Fruit fly (Drosophila melanogaster) whole organism, embryonic: ENCODE data around the gene ETHR.

Source experiments
- Aef1 ChIP-seq: fragments of 200-800 bp; sonication (Bioruptor generic); IDR thresholded peaks from 3 replicates; pipeline ENCODE4 v1.3.6; 2022; ENCODE audit warnings: missing biosample characterization, missing genetic modification characterization
- Atf6 ChIP-seq: fragments of 200-800 bp; sonication (Bioruptor generic); IDR thresholded peaks from 2 replicates; pipeline ENCODE4 v1.3.6; 2022; ENCODE audit warnings: missing biosample characterization, missing genetic modification characterization
- B-H1 ChIP-seq: fragments of 200-800 bp; sonication (Bioruptor generic); IDR thresholded peaks from 3 replicates; pipeline ENCODE4 v1.3.6; 2022; ENCODE audit warnings: missing biosample characterization, missing genetic modification characterization
- CG10209 ChIP-seq: fragments of 200-800 bp; sonication (Bioruptor generic); optimal IDR thresholded peaks from 3 replicates; lab custom pipeline; 2017; ENCODE audit warnings: missing biosample characterization, mild to moderate bottlenecking, missing genetic modification characterization, missing genetic modification reagents
- CG10366 ChIP-seq: fragments of 200-800 bp; sonication (Bioruptor generic); IDR thresholded peaks from 2 replicates; pipeline ENCODE4 v1.3.6; 2022; ENCODE audit warnings: missing biosample characterization, missing genetic modification characterization
- CG11456 ChIP-seq: fragments of 200-800 bp; sonication (Bioruptor generic); IDR thresholded peaks from 3 replicates; pipeline ENCODE4 v1.3.6; 2022; ENCODE audit warnings: missing biosample characterization, missing genetic modification characterization
- CG1233 ChIP-seq: fragments of 200-800 bp; sonication (Bioruptor generic); optimal IDR thresholded peaks from 4 replicates; lab custom pipeline; 2018; ENCODE audit warnings: missing biosample characterization, mild to moderate bottlenecking, missing genetic modification characterization
- CG13894 ChIP-seq: fragments of 200-800 bp; sonication (Bioruptor generic); optimal IDR thresholded peaks from 3 replicates; lab custom pipeline; 2018; ENCODE audit warnings: missing biosample characterization, mild to moderate bottlenecking, missing genetic modification characterization, moderate library complexity
- CG15514 ChIP-seq: fragments of 200-800 bp; sonication (Bioruptor generic); optimal IDR thresholded peaks from 3 replicates; lab custom pipeline; 2017; ENCODE audit warnings: missing biosample characterization, missing genetic modification characterization, mild to moderate bottlenecking, moderate library complexity, missing genetic modification reagents
- CG17568 ChIP-seq: fragments of 200-800 bp; sonication (Bioruptor generic); optimal IDR thresholded peaks from 2 replicates; lab custom pipeline; 2018; ENCODE audit warnings: missing biosample characterization, mild to moderate bottlenecking, missing genetic modification characterization, moderate library complexity
- CG2120 ChIP-seq: fragments of 200-800 bp; sonication (Bioruptor generic); optimal IDR thresholded peaks from 3 replicates; lab custom pipeline; 2016; ENCODE audit warnings: missing biosample characterization, missing genetic modification characterization
- CG2199 ChIP-seq: fragments of 200-800 bp; sonication (Bioruptor generic); IDR thresholded peaks from 3 replicates; pipeline ENCODE4 v1.3.6; 2022; ENCODE audit warnings: missing biosample characterization, missing genetic modification characterization
- CG32772 ChIP-seq: fragments of 200-800 bp; sonication (Bioruptor generic); IDR thresholded peaks from 2 replicates; pipeline ENCODE4 v1.3.6; 2022; ENCODE audit warnings: missing biosample characterization, missing genetic modification characterization
- CG3995 ChIP-seq: fragments of 200-800 bp; sonication (Bioruptor generic); optimal IDR thresholded peaks from 3 replicates; lab custom pipeline; 2016; ENCODE audit warnings: missing biosample characterization, missing genetic modification characterization
- CG6175 ChIP-seq: fragments of 200-800 bp; sonication (Bioruptor generic); IDR thresholded peaks from 3 replicates; pipeline ENCODE4 v1.3.6; 2022; ENCODE audit warnings: missing biosample characterization, missing genetic modification characterization
- CG6272 ChIP-seq: fragments of 200-800 bp; sonication (Bioruptor generic); IDR thresholded peaks from 2 replicates; pipeline ENCODE4 v1.3.6; 2022; ENCODE audit warnings: missing biosample characterization, missing genetic modification characterization
- CG6654 ChIP-seq: fragments of 200-800 bp; sonication (Bioruptor generic); optimal IDR thresholded peaks from 2 replicates; lab custom pipeline; 2017; ENCODE audit warnings: missing biosample characterization, mild to moderate bottlenecking, missing genetic modification characterization
- CG6813 ChIP-seq: fragments of 200-800 bp; sonication (Bioruptor generic); optimal IDR thresholded peaks from 2 replicates; lab custom pipeline; 2017; ENCODE audit warnings: missing biosample characterization, missing genetic modification characterization, mild to moderate bottlenecking, moderate library complexity, missing genetic modification reagents
- CG8290 ChIP-seq, 3 experiments: fragments of 200-800 bp; sonication (Bioruptor generic); optimal IDR thresholded peaks; 2 replicates each; lab custom pipeline; 2016 to 2019; ENCODE audit warnings: missing biosample characterization in 3 of 3, missing genetic modification characterization in 3 of 3, mild to moderate bottlenecking in 2 of 3, moderate library complexity in 1 of 3
- CG9727 ChIP-seq: fragments of 200-800 bp; sonication (Bioruptor generic); optimal IDR thresholded peaks from 3 replicates; lab custom pipeline; 2017; ENCODE audit warnings: missing biosample characterization, mild to moderate bottlenecking, missing genetic modification characterization
- CG9797 ChIP-seq: fragments of 200-800 bp; sonication (Bioruptor generic); optimal IDR thresholded peaks from 3 replicates; lab custom pipeline; 2018; ENCODE audit warnings: missing biosample characterization, mild to moderate bottlenecking, missing genetic modification characterization
- Deaf1 ChIP-seq: fragments of 200-800 bp; optimal IDR thresholded peaks from 3 replicates; lab custom pipeline; 2019; ENCODE audit warnings: missing biosample characterization, mild to moderate bottlenecking, missing genetic modification characterization, moderate library complexity
- Drgx ChIP-seq: fragments of 200-800 bp; sonication (Bioruptor generic); IDR thresholded peaks from 2 replicates; pipeline ENCODE4 v1.3.6; 2022; ENCODE audit warnings: missing biosample characterization, missing genetic modification characterization
- HLH54F ChIP-seq: fragments of 200-800 bp; sonication (Bioruptor generic); optimal IDR thresholded peaks from 3 replicates; lab custom pipeline; 2016; ENCODE audit warnings: missing biosample characterization, missing genetic modification characterization
- Hey ChIP-seq: fragments of 200-800 bp; sonication (Bioruptor generic); optimal IDR thresholded peaks from 3 replicates; lab custom pipeline; 2018; ENCODE audit warnings: missing biosample characterization, mild to moderate bottlenecking, missing genetic modification characterization
- Ssrp ChIP-seq: fragments of 200-800 bp; sonication (Bioruptor generic); optimal IDR thresholded peaks from 2 replicates; lab custom pipeline; 2018; ENCODE audit warnings: missing biosample characterization, mild to moderate bottlenecking, missing genetic modification characterization, moderate library complexity
- Trl ChIP-seq, 3 experiments: fragments of >200 bp in 2 of 3; fragments of 200-800 bp in 1 of 3; sonication (Bioruptor generic) in 1 of 3; optimal IDR thresholded peaks; 2 replicates in 1 of 3; 3 replicates in 2 of 3; lab custom pipeline; 2016 to 2017; ENCODE audit warnings: missing biosample characterization in 1 of 3, missing genetic modification characterization in 1 of 3
- Xrp1 ChIP-seq: fragments of 200-800 bp; sonication (Bioruptor generic); IDR thresholded peaks from 2 replicates; pipeline ENCODE4 v1.3.6; 2022; ENCODE audit warnings: missing biosample characterization, missing genetic modification characterization
- al ChIP-seq: fragments of 200-800 bp; sonication (Bioruptor generic); IDR thresholded peaks from 2 replicates; pipeline ENCODE4 v1.3.6; 2022; ENCODE audit warnings: missing biosample characterization, missing genetic modification characterization
- amos ChIP-seq: fragments of 200-800 bp; sonication (Bioruptor generic); IDR thresholded peaks from 2 replicates; pipeline ENCODE4 v1.3.6; 2022; ENCODE audit warnings: missing biosample characterization, missing genetic modification characterization; ENCODE audit not compliant: partially characterized antibody
- ato ChIP-seq: fragments of 200-800 bp; sonication (Bioruptor generic); IDR thresholded peaks from 2 replicates; pipeline ENCODE4 v1.3.6; 2022; ENCODE audit warnings: missing biosample characterization, missing genetic modification characterization; ENCODE audit not compliant: partially characterized antibody
- chinmo ChIP-seq: fragments of 200-800 bp; sonication (Bioruptor generic); IDR thresholded peaks from 4 replicates; pipeline ENCODE4 v1.3.6; 2022; ENCODE audit warnings: missing biosample characterization, missing genetic modification characterization; ENCODE audit not compliant: partially characterized antibody
- ci ChIP-seq: fragments of 200-800 bp; sonication (Bioruptor generic); IDR thresholded peaks from 3 replicates; pipeline ENCODE4 v1.3.6; 2022; ENCODE audit warnings: missing biosample characterization, missing genetic modification characterization
- crol ChIP-seq: fragments of 200-800 bp; sonication (Bioruptor generic); IDR thresholded peaks from 2 replicates; pipeline ENCODE4 v1.3.6; 2022; ENCODE audit warnings: missing biosample characterization, missing genetic modification characterization
- ftz-f1 ChIP-seq: fragments of 200-800 bp; sonication (Bioruptor generic); optimal IDR thresholded peaks from 2 replicates; lab custom pipeline; 2016; ENCODE audit warnings: missing biosample characterization, missing genetic modification characterization
- jing ChIP-seq: fragments of 200-800 bp; sonication (Bioruptor generic); optimal IDR thresholded peaks from 2 replicates; lab custom pipeline; 2018; ENCODE audit warnings: missing biosample characterization, mild to moderate bottlenecking, missing genetic modification characterization
- ken ChIP-seq: fragments of 200-800 bp; sonication (Bioruptor generic); IDR thresholded peaks from 3 replicates; pipeline ENCODE4 v1.3.6; 2022; ENCODE audit warnings: missing biosample characterization, missing genetic modification characterization
- lab ChIP-seq: fragments of 200-800 bp; sonication (Bioruptor generic); optimal IDR thresholded peaks from 3 replicates; lab custom pipeline; 2017; ENCODE audit warnings: missing biosample characterization, missing genetic modification characterization, mild to moderate bottlenecking, moderate library complexity, missing genetic modification reagents
- nau ChIP-seq: fragments of 200-800 bp; sonication (Bioruptor generic); optimal IDR thresholded peaks from 3 replicates; lab custom pipeline; 2017; ENCODE audit warnings: missing biosample characterization, mild to moderate bottlenecking, missing genetic modification characterization, missing genetic modification reagents
- odd ChIP-seq: fragments of 200-800 bp; sonication (Bioruptor generic); optimal IDR thresholded peaks from 2 replicates; lab custom pipeline; 2017; ENCODE audit warnings: missing biosample characterization, mild to moderate bottlenecking, missing genetic modification characterization
- org-1 ChIP-seq: fragments of 200-800 bp; sonication (Bioruptor generic); optimal IDR thresholded peaks from 2 replicates; lab custom pipeline; 2017; ENCODE audit warnings: missing biosample characterization, missing genetic modification characterization
- pan ChIP-seq, 4 experiments: fragments of >200 bp in 3 of 4; fragments of 200-800 bp in 1 of 4; sonication (Bioruptor generic) in 1 of 4; optimal IDR thresholded peaks in 3 of 4; IDR thresholded peaks in 1 of 4; 2 replicates each; pipeline versions ENCODE4 v1.3.6 to Lab custom; 2017 to 2022; ENCODE audit warnings: missing biosample characterization in 2 of 4, missing genetic modification characterization in 2 of 4, mixed read lengths in 1 of 4
- repo ChIP-seq: fragments of 200-800 bp; sonication (Bioruptor generic); optimal IDR thresholded peaks from 2 replicates; lab custom pipeline; 2016; ENCODE audit warnings: missing biosample characterization, missing genetic modification characterization
- rib ChIP-seq: fragments of 200-800 bp; sonication (Bioruptor generic); IDR thresholded peaks from 2 replicates; pipeline ENCODE4 v1.3.6; 2022; ENCODE audit warnings: missing biosample characterization, missing genetic modification characterization
- slou ChIP-seq: fragments of 200-800 bp; sonication (Bioruptor generic); optimal IDR thresholded peaks from 3 replicates; lab custom pipeline; 2016; ENCODE audit warnings: missing biosample characterization, missing genetic modification characterization
- so ChIP-seq: fragments of 200-800 bp; sonication (Bioruptor generic); IDR thresholded peaks from 3 replicates; pipeline ENCODE4 v1.3.6; 2022; ENCODE audit warnings: missing biosample characterization, missing genetic modification characterization
- sug ChIP-seq: fragments of 200-800 bp; optimal IDR thresholded peaks from 2 replicates; lab custom pipeline; 2019; ENCODE audit warnings: missing biosample characterization, mild to moderate bottlenecking, missing genetic modification characterization, moderate library complexity
- tio ChIP-seq: fragments of 200-800 bp; sonication (Bioruptor generic); optimal IDR thresholded peaks from 2 replicates; lab custom pipeline; 2017; ENCODE audit warnings: missing biosample characterization, missing genetic modification characterization, inconsistent platforms

Gene ETHR

dm6 chr3R:21246492-21247061 lies at the start of gene ETHR (continued):
- 0 out of 2 replicates have a peak, but pooled peaks have one; percentile 30 for TF ChIP-seq al (GFP tag; lab: Robert Waterston, UW)
- TF ChIP-seq Atf6 (GFP tag; lab: Robert Waterston, UW) = peak; percentile 75
- TF ChIP-seq so (GFP tag; lab: Robert Waterston, UW) = peak; percentile 77; the same call in 2 of the 3 replicates
- TF ChIP-seq CG15514 (GFP tag; lab: Kevin White, UChicago) = peak; percentile 45
- no peak for TF ChIP-seq Ssrp (tag; lab: Kevin White, UChicago)
- TF ChIP-seq HLH54F = no peak
- peak; percentile 21 for TF ChIP-seq Hey (tag; lab: Kevin White, UChicago)
- TF ChIP-seq CG9727 = peak; percentile 47
- TF ChIP-seq slou (GFP tag; lab: Kevin White, UChicago) = no peak
- no peak for TF ChIP-seq jing (GFP tag; lab: Kevin White, UChicago)
- TF ChIP-seq CG6272 = no peak
- TF ChIP-seq CG8290 (GFP tag; optimal IDR thresholded peaks at IDR 0.05; lab: Kevin White, UChicago) = no peak
- peak in 1 of 2 experiments; percentile 77 for TF ChIP-seq CG8290 (tag; optimal IDR thresholded peaks at IDR 0.05; lab: Kevin White, UChicago)
- peak; percentile 31; the same call in 1 of the 3 replicates for TF ChIP-seq ci (GFP tag; lab: Robert Waterston, UW)
- peak; percentile 73; the same call in 2 of the 3 replicates for TF ChIP-seq CG11456
- peak; percentile 87 for TF ChIP-seq lab
- TF ChIP-seq rib (GFP tag; lab: Robert Waterston, UW) = peak; percentile 80
- 0 out of 3 replicates have a peak, but pooled peaks have one; percentile 31 for TF ChIP-seq CG6175 (GFP tag; lab: Robert Waterston, UW)
- peak; percentile 80 for TF ChIP-seq ftz-f1 (GFP tag; lab: Kevin White, UChicago)
- TF ChIP-seq CG9797 = no peak
- peak; percentile 51 for TF ChIP-seq Deaf1 (tag; lab: Kevin White, UChicago)
- peak; percentile 53 for TF ChIP-seq Drgx (GFP tag; lab: Robert Waterston, UW)
- peak; percentile 84 for TF ChIP-seq sug (tag; lab: Kevin White, UChicago)
- peak; percentile 27; the same call in 1 of the 2 replicates for TF ChIP-seq amos (GFP tag; lab: Robert Waterston, UW)
- no peak for TF ChIP-seq ato (GFP tag; lab: Robert Waterston, UW)
- peak; percentile 42 for TF ChIP-seq CG6813 (GFP tag; lab: Kevin White, UChicago)
- peak; percentile 4 for TF ChIP-seq nau (GFP tag; lab: Kevin White, UChicago)
- peak; percentile 72 for TF ChIP-seq CG2120
- peak; percentile 95 for TF ChIP-seq CG13894 (tag; lab: Kevin White, UChicago)
- peak; percentile 35 for TF ChIP-seq tio (GFP tag; lab: Kevin White, UChicago)
- no peak for TF ChIP-seq CG32772 (GFP tag; lab: Robert Waterston, UW)
- TF ChIP-seq CG2199 (GFP tag; lab: Robert Waterston, UW) = no peak
- TF ChIP-seq CG3995 (GFP tag; lab: Kevin White, UChicago) = peak; percentile 77
- no peak for TF ChIP-seq pan (optimal IDR thresholded peaks at IDR 0.05; lab: Kevin White, UChicago)
- peak in 1 of 2 experiments; percentile 37 for TF ChIP-seq pan (GFP tag; optimal IDR thresholded peaks at IDR 0.05 in 1 of 2, IDR thresholded peaks at IDR 0.05 in 1 of 2)
- TF ChIP-seq CG1233 (GFP tag; lab: Kevin White, UChicago) = peak; percentile 22
- TF ChIP-seq repo = no peak
- TF ChIP-seq B-H1 = peak; percentile 43; the same call in 2 of the 3 replicates
- no peak for TF ChIP-seq Trl (optimal IDR thresholded peaks at IDR 0.05; lab: Kevin White, UChicago)
- peak; percentile 10 for TF ChIP-seq Trl (GFP tag; optimal IDR thresholded peaks at IDR 0.05; lab: Kevin White, UChicago)
- TF ChIP-seq chinmo (GFP tag; lab: Robert Waterston, UW) = peak; percentile 84; the same call in 2 of the 4 replicates
- peak; percentile 29 for TF ChIP-seq CG17568 (GFP tag; lab: Kevin White, UChicago)
- TF ChIP-seq crol = peak; percentile 88
- TF ChIP-seq Aef1 (GFP tag; lab: Robert Waterston, UW) = 0 out of 3 replicates have a peak, but pooled peaks have one; percentile 1
- peak; percentile 4 for TF ChIP-seq odd (GFP tag; lab: Kevin White, UChicago)
- TF ChIP-seq Xrp1 = peak; percentile 40
- TF ChIP-seq ken (GFP tag; lab: Robert Waterston, UW) = no peak
- TF ChIP-seq CG10209 = peak; percentile 9
- no peak for TF ChIP-seq CG6654 (GFP tag; lab: Kevin White, UChicago)
- peak; percentile 81 for TF ChIP-seq CG10366 (GFP tag; lab: Robert Waterston, UW)
- TF ChIP-seq org-1 = peak; percentile 44
